Worm (Caenorhabditis elegans) whole organism, L4 larva: ENCODE data around the gene mig-21.
A peak's percentile ranks its signal among the peaks of the same experiment; 100 is the strongest.

Experiments
- F37D6.2 ChIP-seq: sonication (generic microtip); optimal IDR thresholded peaks from 2 replicates; lab custom pipeline; 2016; ENCODE audit warnings: mild to moderate bottlenecking, missing genetic modification characterization, missing compliant biosample characterization
- T20F7.1 ChIP-seq: fragments of 200-800 bp; sonication (Bioruptor generic); optimal IDR thresholded peaks from 2 replicates; lab custom pipeline; 2018; ENCODE audit warnings: mild to moderate bottlenecking, missing genetic modification characterization, missing compliant biosample characterization
- T26A8.4 ChIP-seq: fragments of 200-800 bp; sonication (Bioruptor generic); IDR thresholded peaks from 2 replicates; pipeline ENCODE4 v1.3.6; 2022; ENCODE audit warnings: missing genetic modification characterization, missing compliant biosample characterization
- Y5F2A.4 ChIP-seq: fragments of 200-800 bp; sonication (Bioruptor generic); optimal IDR thresholded peaks from 2 replicates; lab custom pipeline; 2018; ENCODE audit warnings: mild to moderate bottlenecking, missing genetic modification characterization, missing compliant biosample characterization
- ZK337.2 ChIP-seq: fragments of 200-800 bp; sonication (Bioruptor generic); IDR thresholded peaks from 2 replicates; pipeline ENCODE4 v1.3.6; 2022; ENCODE audit warnings: missing genetic modification reagents, missing genetic modification characterization, missing compliant biosample characterization
- aha-1 ChIP-seq: fragments of 150-350 bp; peaks from one replicate; lab custom pipeline; 2014; ENCODE audit warnings: missing biosample characterization, missing genetic modification characterization
- aly-2 ChIP-seq: sonication (generic microtip); optimal IDR thresholded peaks from 2 replicates; lab custom pipeline; 2018; ENCODE audit warnings: missing biosample characterization, missing genetic modification characterization
- ama-1 ChIP-seq: fragments of 150-350 bp; optimal IDR thresholded peaks from 2 replicates; lab custom pipeline; 2014; ENCODE audit warnings: inconsistent platforms, mixed read lengths
- ceh-20 ChIP-seq: fragments of 200-800 bp; sonication (Bioruptor generic); IDR thresholded peaks from 2 replicates; pipeline ENCODE4 v1.3.6; 2022; ENCODE audit warnings: missing genetic modification reagents, missing genetic modification characterization, missing compliant biosample characterization
- ceh-28 ChIP-seq: fragments of 150-350 bp; optimal IDR thresholded peaks from 2 replicates; lab custom pipeline; 2014; ENCODE audit warnings: missing biosample characterization, missing genetic modification reagents, missing genetic modification characterization
- ceh-32 ChIP-seq: sonication (generic microtip); optimal IDR thresholded peaks from 2 replicates; lab custom pipeline; 2016; ENCODE audit warnings: mild to moderate bottlenecking, missing genetic modification characterization, missing compliant biosample characterization; ENCODE audit not compliant: poor library complexity
- cey-2 ChIP-seq: sonication (generic microtip); optimal IDR thresholded peaks from 3 replicates; lab custom pipeline; 2017; ENCODE audit warnings: missing genetic modification characterization, mild to moderate bottlenecking, missing compliant biosample characterization, antibody characterized with exemption, borderline replicate concordance; ENCODE audit not compliant: insufficient read depth
- ctbp-1 ChIP-seq: fragments of 200-800 bp; sonication (Bioruptor generic); IDR thresholded peaks from 2 replicates; pipeline ENCODE4 v1.3.6; 2022; ENCODE audit warnings: missing genetic modification reagents, missing genetic modification characterization, missing compliant biosample characterization
- daf-19 ChIP-seq: fragments of 200-800 bp; sonication (Bioruptor generic); conservative IDR thresholded peaks from 2 replicates; pipeline ENCODE4 v1.3.6; 2022; ENCODE audit warnings: missing genetic modification characterization, missing compliant biosample characterization
- dmd-6 ChIP-seq: fragments of 200-800 bp; sonication (Bioruptor generic); IDR thresholded peaks from 2 replicates; pipeline ENCODE4 v1.3.6; 2022; ENCODE audit warnings: missing genetic modification reagents, missing genetic modification characterization, missing compliant biosample characterization
- dpl-1 ChIP-seq: fragments of 150-350 bp; optimal IDR thresholded peaks from 2 replicates; lab custom pipeline; 2014; ENCODE audit warnings: missing biosample characterization, missing genetic modification reagents, missing genetic modification characterization
- dve-1 ChIP-seq: sonication (generic microtip); optimal IDR thresholded peaks from 2 replicates; lab custom pipeline; 2017; ENCODE audit warnings: antibody characterized with exemption, mild to moderate bottlenecking, missing genetic modification characterization, missing compliant biosample characterization; ENCODE audit not compliant: insufficient read depth
- egl-43 ChIP-seq: fragments of 200-800 bp; sonication (Bioruptor generic); IDR thresholded peaks from 2 replicates; pipeline ENCODE4 v1.3.6; 2022; ENCODE audit warnings: missing genetic modification reagents, missing genetic modification characterization, missing compliant biosample characterization
- fos-1 ChIP-seq: fragments of 150-350 bp; optimal IDR thresholded peaks from 2 replicates; lab custom pipeline; 2014; ENCODE audit warnings: missing biosample characterization, missing genetic modification characterization
- gei-8 ChIP-seq: fragments of 200-800 bp; sonication (Bioruptor generic); optimal IDR thresholded peaks from 2 replicates; lab custom pipeline; 2018; ENCODE audit warnings: mild to moderate bottlenecking, missing genetic modification characterization, missing compliant biosample characterization
- hlh-11 ChIP-seq: fragments of 200-800 bp; sonication (Bioruptor generic); optimal IDR thresholded peaks from 2 replicates; lab custom pipeline; 2018; ENCODE audit warnings: mild to moderate bottlenecking, missing genetic modification characterization, missing compliant biosample characterization
- hlh-30 ChIP-seq: sonication (generic microtip); optimal IDR thresholded peaks from 2 replicates; lab custom pipeline; 2017; ENCODE audit warnings: antibody characterized with exemption, mild to moderate bottlenecking, missing genetic modification characterization, missing compliant biosample characterization; ENCODE audit not compliant: insufficient read depth
- jun-1 ChIP-seq: fragments of 150-350 bp; optimal IDR thresholded peaks from 2 replicates; lab custom pipeline; 2014; ENCODE audit warnings: missing biosample characterization, missing genetic modification reagents, missing genetic modification characterization
- lin-1 ChIP-seq: fragments of 200-800 bp; sonication (Bioruptor generic); IDR thresholded peaks from 2 replicates; pipeline ENCODE4 v1.3.6; 2022; ENCODE audit warnings: missing genetic modification reagents, missing genetic modification characterization, missing compliant biosample characterization
- lin-38 ChIP-seq: fragments of 200-800 bp; sonication (Bioruptor generic); IDR thresholded peaks from 2 replicates; pipeline ENCODE4 v1.3.6; 2022; ENCODE audit warnings: missing genetic modification reagents, missing genetic modification characterization, missing compliant biosample characterization
- lsy-2 ChIP-seq, 2 experiments: fragments of 150-350 bp in 1 of 2; sonication (generic microtip) in 1 of 2; optimal IDR thresholded peaks; 2 replicates each; lab custom pipeline; 2014 to 2017; ENCODE audit warnings: missing biosample characterization in 2 of 2, missing genetic modification characterization in 2 of 2
- mdl-1 ChIP-seq, 2 experiments: fragments of 150-350 bp in 1 of 2; sonication (generic microtip) in 1 of 2; optimal IDR thresholded peaks; 2 replicates each; lab custom pipeline; 2014 to 2017; ENCODE audit warnings: missing biosample characterization in 2 of 2, missing genetic modification characterization in 2 of 2
- mep-1 ChIP-seq: fragments of 150-350 bp; sonication (generic microtip); optimal IDR thresholded peaks from 3 replicates; lab custom pipeline; 2014; ENCODE audit warnings: missing biosample characterization, missing genetic modification characterization
- mes-2 ChIP-seq: sonication (generic microtip); optimal IDR thresholded peaks from 2 replicates; lab custom pipeline; 2016; ENCODE audit warnings: missing genotype, mild to moderate bottlenecking, missing genetic modification characterization, missing compliant biosample characterization; ENCODE audit not compliant: poor library complexity, severe bottlenecking
- mxl-3 ChIP-seq: fragments of 200-800 bp; sonication (Bioruptor generic); optimal IDR thresholded peaks from 2 replicates; lab custom pipeline; 2018; ENCODE audit warnings: mild to moderate bottlenecking, missing genetic modification characterization, missing compliant biosample characterization
- nhr-10 ChIP-seq: fragments of 150-350 bp; optimal IDR thresholded peaks from 2 replicates; lab custom pipeline; 2014; ENCODE audit warnings: missing biosample characterization, missing genetic modification characterization
- nhr-111 ChIP-seq: fragments of 200-800 bp; sonication (Bioruptor generic); optimal IDR thresholded peaks from 2 replicates; lab custom pipeline; 2018; ENCODE audit warnings: mild to moderate bottlenecking, missing genetic modification characterization, missing compliant biosample characterization
- nhr-25 ChIP-seq: sonication (generic microtip); optimal IDR thresholded peaks from 2 replicates; lab custom pipeline; 2017; ENCODE audit warnings: missing genetic modification characterization, mild to moderate bottlenecking, missing compliant biosample characterization, antibody characterized with exemption, moderate library complexity, borderline replicate concordance; ENCODE audit not compliant: insufficient read depth
- nhr-28 ChIP-seq: fragments of 150-350 bp; optimal IDR thresholded peaks from 2 replicates; lab custom pipeline; 2014; ENCODE audit warnings: missing biosample characterization, missing genetic modification characterization
- nhr-48 ChIP-seq: sonication (generic microtip); optimal IDR thresholded peaks from 2 replicates; lab custom pipeline; 2016; ENCODE audit warnings: mild to moderate bottlenecking, missing genetic modification characterization, missing compliant biosample characterization
- nhr-77 ChIP-seq: fragments of 150-350 bp; optimal IDR thresholded peaks from 2 replicates; lab custom pipeline; 2014; ENCODE audit warnings: missing biosample characterization, missing genetic modification characterization
- pha-4 ChIP-seq, 2 experiments: fragments of 150-350 bp in 1 of 2; fragments of 200-800 bp in 1 of 2; sonication (Bioruptor generic) in 1 of 2; IDR thresholded peaks in 1 of 2; optimal IDR thresholded peaks in 1 of 2; 2 replicates each; pipeline versions ENCODE4 v1.3.6 to Lab custom; 2014 to 2022; ENCODE audit warnings: missing genetic modification characterization in 2 of 2, missing genetic modification reagents in 2 of 2, missing biosample characterization in 1 of 2, missing compliant biosample characterization in 1 of 2
- php-3 ChIP-seq: fragments of 200-800 bp; sonication (Bioruptor generic); IDR thresholded peaks from 2 replicates; pipeline ENCODE4 v1.3.6; 2022; ENCODE audit warnings: missing genetic modification reagents, missing genetic modification characterization, missing compliant biosample characterization
- sdz-12 ChIP-seq: fragments of 200-800 bp; sonication (Bioruptor generic); optimal IDR thresholded peaks from 2 replicates; lab custom pipeline; 2018; ENCODE audit warnings: mild to moderate bottlenecking, missing genetic modification characterization, missing compliant biosample characterization
- tra-1 ChIP-seq: fragments of 200-800 bp; sonication (Bioruptor generic); IDR thresholded peaks from 2 replicates; pipeline ENCODE4 v1.3.6; 2022; ENCODE audit warnings: missing genetic modification reagents, missing genetic modification characterization, missing compliant biosample characterization
- unc-62 ChIP-seq, 3 experiments: fragments of 150-350 bp in 1 of 3; sonication (generic microtip); optimal IDR thresholded peaks in 2 of 3; peaks in 1 of 3; 1 replicate in 1 of 3; 2 replicates in 2 of 3; lab custom pipeline; 2014 to 2017; ENCODE audit warnings: missing biosample characterization in 3 of 3, missing genetic modification characterization in 3 of 3, missing genetic modification reagents in 3 of 3, missing genotype in 1 of 3
- zip-11 ChIP-seq: fragments of 200-800 bp; sonication (Bioruptor generic); IDR thresholded peaks from 2 replicates; pipeline ENCODE4 v1.3.6; 2022; ENCODE audit warnings: missing genetic modification characterization, missing compliant biosample characterization

Gene mig-21

DNA sequence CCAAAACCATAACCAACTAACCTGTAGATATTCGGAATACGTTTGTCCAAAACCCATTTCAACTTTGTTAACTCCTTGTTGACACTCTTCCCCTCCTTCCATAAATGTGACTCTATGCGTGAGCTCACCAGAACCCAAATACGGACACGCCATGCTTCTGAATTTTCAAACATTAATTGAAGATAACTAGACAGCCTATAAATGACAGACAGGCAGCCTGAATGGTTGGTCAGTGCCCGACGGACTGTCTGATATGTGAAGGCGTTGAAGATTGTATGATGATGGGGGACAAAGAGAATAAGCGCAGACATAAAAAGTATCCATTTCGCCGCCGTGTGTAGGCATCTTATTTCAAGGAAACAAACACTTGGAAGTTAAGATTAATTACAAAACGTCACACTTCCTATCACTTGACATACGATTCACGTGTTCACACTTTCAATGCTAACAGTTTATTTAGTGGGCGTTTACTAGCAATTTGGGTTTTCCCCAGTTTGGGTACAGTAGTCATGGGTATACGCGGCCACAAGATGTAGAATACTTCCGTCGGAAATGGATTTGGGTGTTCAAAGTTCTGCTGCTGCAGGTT lies 41.7 kb upstream of the mig-21 start, which contains the start of the genes tdo-2 and C28H8.2:
Gene tdo-2, minus strand, starts transcription at position 157 of the 589 bp plus-strand sequence.
Gene C28H8.2, plus strand, starts transcription at position 524 of the 589 bp plus-strand sequence.
- TF ChIP-seq nhr-111 (GFP tag; lab: Kevin White, UChicago) (no peak), mep-1 (tag; lab: Kevin White, UChicago) (peak; percentile 29), F37D6.2 (no peak), cey-2 (tag; lab: Kevin White, UChicago) (peak; percentile 84), lsy-2 (tag; optimal IDR thresholded peaks at IDR 0.05; lab: Kevin White, UChicago) (peak in 1 of 2 experiments; percentile 67), gei-8 (GFP tag; lab: Kevin White, UChicago) (peak; percentile 44), jun-1 (tag; lab: Kevin White, UChicago) (no peak), T26A8.4 (GFP tag; lab: Robert Waterston, UW) (peak; percentile 9; the same call in 1 of the 2 replicates), nhr-28 (tag; lab: Kevin White, UChicago) (peak; percentile 85), mxl-3 (GFP tag; lab: Kevin White, UChicago) (peak; percentile 86), unc-62 (GFP tag; optimal IDR thresholded peaks at IDR 0.05 in 1 of 2; lab: Kevin White, UChicago) (peak in 1 of 2 experiments; percentile 99), unc-62 (tag; optimal IDR thresholded peaks at IDR 0.05; lab: Kevin White, UChicago) (no peak), zip-11 (no peak), hlh-11 (peak; percentile 88), dpl-1 (GFP tag; lab: Kevin White, UChicago) (peak; percentile 6), mdl-1 (tag; optimal IDR thresholded peaks at IDR 0.05; lab: Kevin White, UChicago) (peak; percentile 38 to 85), daf-19 (GFP tag; lab: Robert Waterston, UW) (no peak), lin-1 (GFP tag; lab: Robert Waterston, UW) (peak; percentile 76; the same call in 1 of the 2 replicates), dve-1 (tag; lab: Kevin White, UChicago) (peak; percentile 60), nhr-10 (tag; lab: Kevin White, UChicago) (peak; percentile 0), nhr-25 (tag; lab: Kevin White, UChicago) (peak; percentile 70), hlh-30 (tag; lab: Kevin White, UChicago) (peak; percentile 84), tra-1 (GFP tag; lab: Robert Waterston, UW) (peak; percentile 55; the same call in 1 of the 2 replicates), ama-1 (lab: Kevin White, UChicago) (peak; percentile 56), nhr-48 (peak; percentile 85), ZK337.2 (GFP tag; lab: Robert Waterston, UW) (no peak), ceh-20 (peak; percentile 81), fos-1 (tag; lab: Kevin White, UChicago) (no peak), dmd-6 (GFP tag; lab: Robert Waterston, UW) (peak; percentile 61)

ce11 chrIII:5917365-5917958 lies 39.3 kb upstream of the mig-21 start:
- no peak for TF ChIP-seq ceh-32 (tag; lab: Kevin White, UChicago)
- TF ChIP-seq egl-43 (GFP tag; lab: Robert Waterston, UW) = no peak
- TF ChIP-seq daf-19 (GFP tag; lab: Robert Waterston, UW) = no peak
- peak; percentile 86 for TF ChIP-seq mep-1 (tag; lab: Kevin White, UChicago)
- TF ChIP-seq nhr-10 (tag; lab: Kevin White, UChicago) = peak; percentile 11
- TF ChIP-seq aha-1 (tag; lab: Kevin White, UChicago) = peak; percentile 90
- TF ChIP-seq ceh-20 = peak; percentile 33; the same call in 1 of the 2 replicates
- peak; percentile 88 for TF ChIP-seq nhr-77 (tag; lab: Kevin White, UChicago)
- TF ChIP-seq T20F7.1 (GFP tag; lab: Kevin White, UChicago) = peak; percentile 38
- TF ChIP-seq dve-1 (tag; lab: Kevin White, UChicago) = peak; percentile 97
- TF ChIP-seq lin-38 (GFP tag; lab: Robert Waterston, UW) = peak; percentile 28; the same call in 1 of the 2 replicates
- TF ChIP-seq ceh-28 = no peak
- no peak for TF ChIP-seq ctbp-1 (GFP tag; lab: Robert Waterston, UW)
- peak; percentile 58 for TF ChIP-seq hlh-11
- no peak for TF ChIP-seq nhr-48
- no peak for TF ChIP-seq Y5F2A.4 (GFP tag; lab: Kevin White, UChicago)
- TF ChIP-seq php-3 (GFP tag; lab: Robert Waterston, UW) = peak; percentile 78
- TF ChIP-seq sdz-12 (GFP tag; lab: Kevin White, UChicago) = no peak
- TF ChIP-seq mes-2 = peak; percentile 22
- TF ChIP-seq aly-2 = no peak
- TF ChIP-seq nhr-28 (tag; lab: Kevin White, UChicago) = peak; percentile 64
- TF ChIP-seq hlh-30 (tag; lab: Kevin White, UChicago) = peak; percentile 72
- peak in 1 of 2 experiments; percentile 24 for TF ChIP-seq mdl-1 (tag; optimal IDR thresholded peaks at IDR 0.05; lab: Kevin White, UChicago)
- no peak for TF ChIP-seq pha-4 (GFP tag; IDR thresholded peaks at IDR 0.05; lab: Robert Waterston, UW)
- TF ChIP-seq pha-4 (tag; optimal IDR thresholded peaks at IDR 0.05; lab: Kevin White, UChicago) = no peak
